Fruit fly (Drosophila melanogaster): ENCODE results near the gene JhI-21.
A peak's percentile ranks its signal among the peaks of the same experiment; 100 is the strongest.

Gene JhI-21

DNA sequence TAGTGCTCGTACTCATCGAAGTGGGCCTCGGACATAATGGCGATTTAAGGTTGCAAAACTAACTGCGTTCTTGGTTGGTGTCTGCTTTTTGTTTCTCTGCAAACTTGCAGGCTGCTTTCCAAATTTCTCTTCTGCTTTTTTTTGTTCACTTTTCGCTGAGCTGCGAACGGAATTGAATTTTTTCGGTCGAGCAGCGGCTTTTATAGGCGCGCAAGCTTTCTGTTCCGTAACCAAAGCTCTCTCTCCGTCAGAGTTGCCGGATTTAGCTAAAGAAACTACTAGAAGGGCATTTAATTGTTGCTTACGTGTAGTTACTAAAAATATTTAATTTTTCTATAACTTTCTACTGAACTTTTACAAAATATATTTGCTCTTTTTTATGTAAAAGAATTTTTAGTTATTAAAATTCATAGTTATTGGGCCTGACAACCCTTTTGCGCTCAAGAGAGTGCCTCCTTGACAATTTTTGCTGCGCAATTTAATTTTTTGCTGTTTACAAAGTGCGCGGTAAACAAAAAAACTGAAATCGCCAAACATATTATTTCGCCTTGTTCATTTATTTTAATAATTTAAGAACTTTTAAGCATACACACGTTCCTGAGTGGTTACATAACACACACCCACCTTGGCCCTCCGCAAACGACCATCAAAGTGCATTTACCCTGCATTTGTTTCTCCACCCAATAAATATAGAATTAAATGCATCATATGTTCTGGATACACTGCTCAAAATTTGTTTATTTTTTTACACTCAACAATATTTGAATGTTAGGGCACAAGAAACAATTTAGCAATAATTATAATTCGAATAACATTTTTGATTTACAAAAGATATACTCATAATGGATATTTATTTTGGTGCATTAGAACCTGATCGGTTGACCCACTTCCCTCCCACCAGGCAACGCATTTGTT, 9.6 kb downstream of the JhI-21 start, which contains the start of gene CG6770 (continued):
- TF ChIP-seq da (GFP tag; optimal IDR thresholded peaks at IDR 0.05) (no peak), Usf (GFP tag; optimal IDR thresholded peaks at IDR 0.05) (peak; percentile 22), CHES-1-like (GFP tag; optimal IDR thresholded peaks at IDR 0.05) (peak; percentile 41), Bteb2 (GFP tag; optimal IDR thresholded peaks at IDR 0.05) (peak; percentile 55), CG17328 (GFP tag; IDR thresholded peaks at IDR 0.05) (peak; percentile 90), CG8359 (GFP tag; optimal IDR thresholded peaks at IDR 0.05; ENCODE audit: borderline replicate concordance) (peak; percentile 29), CG13296 (GFP tag; optimal IDR thresholded peaks at IDR 0.05) (peak; percentile 93), gsb-n (tag; optimal IDR thresholded peaks at IDR 0.05) (peak; percentile 45), repo (GFP tag; optimal IDR thresholded peaks at IDR 0.05) (no peak), CG3726 (GFP tag; IDR thresholded peaks at IDR 0.05) (peak; percentile 62; the same call in 1 of the 3 replicates), CG8765 (GFP tag; IDR thresholded peaks at IDR 0.05) (0 out of 2 replicates have a peak, but pooled peaks have one; percentile 13), schlank (tag; optimal IDR thresholded peaks at IDR 0.05) (peak; percentile 53), Xrp1 (GFP tag; IDR thresholded peaks at IDR 0.05) (peak; percentile 78), CG16815 (GFP tag; optimal IDR thresholded peaks at IDR 0.05) (peak; percentile 2), Dp (GFP tag; optimal IDR thresholded peaks at IDR 0.05) (peak; percentile 28), dpn (GFP tag; optimal IDR thresholded peaks at IDR 0.05) (peak; percentile 71), Atf3 (GFP tag; optimal IDR thresholded peaks at IDR 0.05) (no peak), Dbx (GFP tag; IDR thresholded peaks at IDR 0.05) (peak; percentile 90), CG4707 (GFP tag; optimal IDR thresholded peaks at IDR 0.05) (peak; percentile 29), Ada2b (GFP tag; IDR thresholded peaks at IDR 0.05) (peak; percentile 80), CG14441 (GFP tag; IDR thresholded peaks at IDR 0.05) (peak; percentile 80), tll (GFP tag; optimal IDR thresholded peaks at IDR 0.05) (no peak), nerfin-2 (GFP tag; IDR thresholded peaks at IDR 0.05; ENCODE audit: partially characterized antibody) (no peak), CG32767 (GFP tag; IDR thresholded peaks at IDR 0.05) (peak; percentile 78), luna (GFP tag; optimal IDR thresholded peaks at IDR 0.05) (no peak), trh (GFP tag; optimal IDR thresholded peaks at IDR 0.05) (peak; percentile 43), Mes4 (GFP tag; optimal IDR thresholded peaks at IDR 0.05) (no peak), CG18619 (GFP tag; optimal IDR thresholded peaks at IDR 0.05) (peak; percentile 86), CG9437 (GFP tag; optimal IDR thresholded peaks at IDR 0.05) (peak; percentile 77), cato (GFP tag; optimal IDR thresholded peaks at IDR 0.05; ENCODE audit: borderline replicate concordance) (peak; percentile 39), Hand (GFP tag; optimal IDR thresholded peaks at IDR 0.05) (peak; percentile 92), Bgb (GFP tag; IDR thresholded peaks at IDR 0.05; ENCODE audit: partially characterized antibody) (peak; percentile 68; the same call in 1 of the 2 replicates), CG34376 (GFP tag; optimal IDR thresholded peaks at IDR 0.05) (peak; percentile 84), fd102C (GFP tag; optimal IDR thresholded peaks at IDR 0.05) (no peak), HLH3B (GFP tag; IDR thresholded peaks at IDR 0.05) (peak; percentile 81), odd (GFP tag; optimal IDR thresholded peaks at IDR 0.05) (peak; percentile 78), CG10274 (GFP tag; optimal IDR thresholded peaks at IDR 0.05) (no peak), Six4 (GFP tag; optimal IDR thresholded peaks at IDR 0.05) (no peak), Dad (GFP tag; optimal IDR thresholded peaks at IDR 0.05) (peak; percentile 43), CG7963 (GFP tag; IDR thresholded peaks at IDR 0.05; ENCODE audit: partially characterized antibody) (peak; percentile 35; the same call in 1 of the 3 replicates), CG12299 (tag; optimal IDR thresholded peaks at IDR 0.05) (peak; percentile 87), CG6854 (GFP tag; optimal IDR thresholded peaks at IDR 0.05) (peak; percentile 74), CG14860 (GFP tag; IDR thresholded peaks at IDR 0.05; ENCODE audit: partially characterized antibody) (no peak), CG3847 (GFP tag; IDR thresholded peaks at IDR 0.05) (peak; percentile 85), Asciz (GFP tag; optimal IDR thresholded peaks at IDR 0.05) (peak; percentile 65), bbx (GFP tag; IDR thresholded peaks at IDR 0.05; ENCODE audit: partially characterized antibody) (0 out of 2 replicates have a peak, but pooled peaks have one; percentile 39), ken (GFP tag; IDR thresholded peaks at IDR 0.05) (peak; percentile 73)
